Worm (Caenorhabditis elegans) whole organism, L4 larva: Measurements from ENCODE around the gene kin-2.

ENCODE experiments used
- D1046.2 ChIP-seq: fragments of 200-800 bp; sonication (Bioruptor generic); IDR thresholded peaks from 2 replicates; pipeline ENCODE4 v1.3.6; 2022; ENCODE audit warnings: missing genetic modification characterization, missing compliant biosample characterization
- F49E8.2 ChIP-seq: sonication (generic microtip); optimal IDR thresholded peaks from 2 replicates; lab custom pipeline; 2016; ENCODE audit warnings: missing compliant biosample characterization, mild to moderate bottlenecking, missing genetic modification characterization, borderline replicate concordance
- R02D3.7 ChIP-seq: fragments of 150-350 bp; sonication (generic microtip); optimal IDR thresholded peaks from 3 replicates; lab custom pipeline; 2014; ENCODE audit warnings: missing biosample characterization, missing genetic modification characterization
- T20F7.1 ChIP-seq: fragments of 200-800 bp; sonication (Bioruptor generic); optimal IDR thresholded peaks from 2 replicates; lab custom pipeline; 2018; ENCODE audit warnings: mild to moderate bottlenecking, missing genetic modification characterization, missing compliant biosample characterization
- T26A8.4 ChIP-seq: fragments of 200-800 bp; sonication (Bioruptor generic); IDR thresholded peaks from 2 replicates; pipeline ENCODE4 v1.3.6; 2022; ENCODE audit warnings: missing genetic modification characterization, missing compliant biosample characterization
- Y105C5A.15 ChIP-seq: fragments of 200-800 bp; sonication (Bioruptor generic); IDR thresholded peaks from 2 replicates; pipeline ENCODE4 v1.3.6; 2022; ENCODE audit warnings: missing genetic modification characterization, missing compliant biosample characterization
- Y48G9A.11 ChIP-seq: fragments of 200-800 bp; sonication (Bioruptor generic); IDR thresholded peaks from 2 replicates; pipeline ENCODE4 v1.3.6; 2022; ENCODE audit warnings: missing genetic modification reagents, missing genetic modification characterization, missing compliant biosample characterization
- Y5F2A.4 ChIP-seq: fragments of 200-800 bp; sonication (Bioruptor generic); optimal IDR thresholded peaks from 2 replicates; lab custom pipeline; 2018; ENCODE audit warnings: mild to moderate bottlenecking, missing genetic modification characterization, missing compliant biosample characterization
- ZK546.5 ChIP-seq, 2 experiments: sonication (generic microtip); optimal IDR thresholded peaks; 2 replicates each; lab custom pipeline; 2017; ENCODE audit warnings: missing biosample characterization in 2 of 2, missing genetic modification characterization in 2 of 2
- aha-1 ChIP-seq: fragments of 150-350 bp; peaks from one replicate; lab custom pipeline; 2014; ENCODE audit warnings: missing biosample characterization, missing genetic modification characterization
- attf-4 ChIP-seq: sonication (generic microtip); optimal IDR thresholded peaks from 3 replicates; lab custom pipeline; 2017; ENCODE audit warnings: missing biosample characterization, missing genetic modification characterization
- ceh-20 ChIP-seq: fragments of 200-800 bp; sonication (Bioruptor generic); IDR thresholded peaks from 2 replicates; pipeline ENCODE4 v1.3.6; 2022; ENCODE audit warnings: missing genetic modification reagents, missing genetic modification characterization, missing compliant biosample characterization
- ceh-28 ChIP-seq: fragments of 150-350 bp; optimal IDR thresholded peaks from 2 replicates; lab custom pipeline; 2014; ENCODE audit warnings: missing biosample characterization, missing genetic modification reagents, missing genetic modification characterization
- ceh-44 ChIP-seq: fragments of 200-800 bp; sonication (Bioruptor generic); IDR thresholded peaks from 2 replicates; pipeline ENCODE4 v1.3.6; 2022; ENCODE audit warnings: missing genetic modification reagents, missing genetic modification characterization, missing compliant biosample characterization
- ceh-62 ChIP-seq: sonication (generic microtip); optimal IDR thresholded peaks from 2 replicates; lab custom pipeline; 2017; ENCODE audit warnings: missing biosample characterization, missing genetic modification characterization
- ces-1 ChIP-seq: fragments of 150-350 bp; sonication (generic microtip); optimal IDR thresholded peaks from 4 replicates; lab custom pipeline; 2014; ENCODE audit warnings: missing biosample characterization, missing genetic modification reagents, missing genetic modification characterization
- daf-16 ChIP-seq, 3 experiments: sonication (generic microtip); optimal IDR thresholded peaks; 2 replicates each; lab custom pipeline; 2016 to 2017; ENCODE audit warnings: missing genetic modification characterization in 3 of 3, missing genetic modification reagents in 3 of 3, mild to moderate bottlenecking in 2 of 3, missing compliant biosample characterization in 2 of 3, missing biosample characterization in 1 of 3, moderate library complexity in 1 of 3
- daf-19 ChIP-seq: fragments of 200-800 bp; sonication (Bioruptor generic); conservative IDR thresholded peaks from 2 replicates; pipeline ENCODE4 v1.3.6; 2022; ENCODE audit warnings: missing genetic modification characterization, missing compliant biosample characterization
- daf-8 ChIP-seq: fragments of 200-800 bp; sonication (Bioruptor generic); IDR thresholded peaks from 2 replicates; pipeline ENCODE4 v1.3.6; 2022; ENCODE audit warnings: missing genetic modification characterization, missing compliant biosample characterization
- dmd-6 ChIP-seq: fragments of 200-800 bp; sonication (Bioruptor generic); IDR thresholded peaks from 2 replicates; pipeline ENCODE4 v1.3.6; 2022; ENCODE audit warnings: missing genetic modification reagents, missing genetic modification characterization, missing compliant biosample characterization
- dpl-1 ChIP-seq: fragments of 150-350 bp; optimal IDR thresholded peaks from 2 replicates; lab custom pipeline; 2014; ENCODE audit warnings: missing biosample characterization, missing genetic modification reagents, missing genetic modification characterization
- dve-1 ChIP-seq: sonication (generic microtip); optimal IDR thresholded peaks from 2 replicates; lab custom pipeline; 2017; ENCODE audit warnings: antibody characterized with exemption, mild to moderate bottlenecking, missing genetic modification characterization, missing compliant biosample characterization; ENCODE audit not compliant: insufficient read depth
- egl-43 ChIP-seq: fragments of 200-800 bp; sonication (Bioruptor generic); IDR thresholded peaks from 2 replicates; pipeline ENCODE4 v1.3.6; 2022; ENCODE audit warnings: missing genetic modification reagents, missing genetic modification characterization, missing compliant biosample characterization
- fos-1 ChIP-seq: fragments of 150-350 bp; optimal IDR thresholded peaks from 2 replicates; lab custom pipeline; 2014; ENCODE audit warnings: missing biosample characterization, missing genetic modification characterization
- hlh-11 ChIP-seq: fragments of 200-800 bp; sonication (Bioruptor generic); optimal IDR thresholded peaks from 2 replicates; lab custom pipeline; 2018; ENCODE audit warnings: mild to moderate bottlenecking, missing genetic modification characterization, missing compliant biosample characterization
- hlh-30 ChIP-seq: sonication (generic microtip); optimal IDR thresholded peaks from 2 replicates; lab custom pipeline; 2017; ENCODE audit warnings: antibody characterized with exemption, mild to moderate bottlenecking, missing genetic modification characterization, missing compliant biosample characterization; ENCODE audit not compliant: insufficient read depth
- hmg-1.1 ChIP-seq: fragments of 200-800 bp; sonication (Bioruptor generic); IDR thresholded peaks from 2 replicates; pipeline ENCODE4 v1.3.6; 2022; ENCODE audit warnings: missing genetic modification reagents, missing genetic modification characterization, missing compliant biosample characterization
- lin-15B ChIP-seq: fragments of 150-350 bp; sonication (generic microtip); optimal IDR thresholded peaks from 3 replicates; lab custom pipeline; 2014; ENCODE audit warnings: missing biosample characterization, missing genetic modification characterization
- mdt-29 ChIP-seq: fragments of 200-800 bp; sonication (Bioruptor generic); IDR thresholded peaks from 2 replicates; pipeline ENCODE4 v1.3.6; 2022; ENCODE audit warnings: missing genetic modification reagents, missing genetic modification characterization, missing compliant biosample characterization
- mep-1 ChIP-seq: fragments of 150-350 bp; sonication (generic microtip); optimal IDR thresholded peaks from 3 replicates; lab custom pipeline; 2014; ENCODE audit warnings: missing biosample characterization, missing genetic modification characterization
- mes-2 ChIP-seq: sonication (generic microtip); optimal IDR thresholded peaks from 2 replicates; lab custom pipeline; 2016; ENCODE audit warnings: missing genotype, mild to moderate bottlenecking, missing genetic modification characterization, missing compliant biosample characterization; ENCODE audit not compliant: poor library complexity, severe bottlenecking
- nhr-25 ChIP-seq: sonication (generic microtip); optimal IDR thresholded peaks from 2 replicates; lab custom pipeline; 2017; ENCODE audit warnings: missing genetic modification characterization, mild to moderate bottlenecking, missing compliant biosample characterization, antibody characterized with exemption, moderate library complexity, borderline replicate concordance; ENCODE audit not compliant: insufficient read depth
- nhr-28 ChIP-seq: fragments of 150-350 bp; optimal IDR thresholded peaks from 2 replicates; lab custom pipeline; 2014; ENCODE audit warnings: missing biosample characterization, missing genetic modification characterization
- nhr-41 ChIP-seq: fragments of 200-800 bp; sonication (Bioruptor generic); IDR thresholded peaks from 2 replicates; pipeline ENCODE4 v1.3.6; 2022; ENCODE audit warnings: missing genetic modification reagents, missing genetic modification characterization, missing compliant biosample characterization
- nhr-48 ChIP-seq: sonication (generic microtip); optimal IDR thresholded peaks from 2 replicates; lab custom pipeline; 2016; ENCODE audit warnings: mild to moderate bottlenecking, missing genetic modification characterization, missing compliant biosample characterization
- nhr-76 ChIP-seq: fragments of 150-350 bp; optimal IDR thresholded peaks from 2 replicates; lab custom pipeline; 2014; ENCODE audit warnings: missing biosample characterization, missing genetic modification characterization
- pqm-1 ChIP-seq: sonication (generic microtip); optimal IDR thresholded peaks from 2 replicates; lab custom pipeline; 2017; ENCODE audit warnings: missing biosample characterization, missing genetic modification characterization
- set-16 ChIP-seq: fragments of 200-800 bp; sonication (Bioruptor generic); IDR thresholded peaks from 2 replicates; pipeline ENCODE4 v1.3.6; 2022; ENCODE audit warnings: missing genetic modification reagents, missing genetic modification characterization, missing compliant biosample characterization
- skn-1 ChIP-seq: fragments of 150-350 bp; optimal IDR thresholded peaks from 2 replicates; lab custom pipeline; 2014; ENCODE audit warnings: missing biosample characterization, missing genetic modification characterization
- snpc-1.2 ChIP-seq: fragments of 200-800 bp; sonication (Bioruptor generic); IDR thresholded peaks from 2 replicates; pipeline ENCODE4 v1.3.6; 2022; ENCODE audit warnings: missing genetic modification reagents, missing genetic modification characterization, missing compliant biosample characterization
- snpc-4 ChIP-seq: fragments of 150-350 bp; optimal IDR thresholded peaks from 2 replicates; lab custom pipeline; 2014; ENCODE audit warnings: missing biosample characterization, missing genetic modification characterization
- spr-3 ChIP-seq: fragments of 200-800 bp; sonication (Bioruptor generic); optimal IDR thresholded peaks from 2 replicates; lab custom pipeline; 2018; ENCODE audit warnings: mild to moderate bottlenecking, missing genetic modification characterization, missing compliant biosample characterization
- tra-1 ChIP-seq: fragments of 200-800 bp; sonication (Bioruptor generic); IDR thresholded peaks from 2 replicates; pipeline ENCODE4 v1.3.6; 2022; ENCODE audit warnings: missing genetic modification reagents, missing genetic modification characterization, missing compliant biosample characterization
- unc-62 ChIP-seq, 3 experiments: fragments of 150-350 bp in 1 of 3; sonication (generic microtip); optimal IDR thresholded peaks in 2 of 3; peaks in 1 of 3; 1 replicate in 1 of 3; 2 replicates in 2 of 3; lab custom pipeline; 2014 to 2017; ENCODE audit warnings: missing biosample characterization in 3 of 3, missing genetic modification characterization in 3 of 3, missing genetic modification reagents in 3 of 3, missing genotype in 1 of 3
- ztf-11 ChIP-seq: fragments of 150-350 bp; optimal IDR thresholded peaks from 2 replicates; lab custom pipeline; 2014; ENCODE audit warnings: missing biosample characterization, missing genetic modification characterization
- ztf-7 ChIP-seq: fragments of 150-350 bp; optimal IDR thresholded peaks from 2 replicates; lab custom pipeline; 2014; ENCODE audit warnings: missing biosample characterization, missing genetic modification characterization

kin-2 gene

DNA sequence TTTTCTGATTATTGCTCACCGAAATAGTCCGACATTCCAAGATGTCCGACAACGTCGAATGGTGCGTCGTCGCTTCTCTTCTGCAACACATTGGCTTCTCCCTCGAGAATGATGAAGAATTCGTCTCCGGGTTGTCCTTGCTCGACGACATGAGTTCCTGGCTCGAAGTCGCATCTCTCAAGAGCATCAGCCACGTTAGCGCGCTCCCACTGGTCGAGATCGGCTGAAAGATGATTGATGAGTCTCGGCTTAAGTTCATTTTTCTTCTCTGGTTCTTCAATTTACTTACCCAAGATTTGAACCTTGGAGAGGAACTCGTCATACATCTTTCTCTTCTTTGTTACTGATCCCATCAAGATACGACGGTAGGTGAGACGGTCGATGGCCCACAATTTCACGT is 5.4 kb downstream of the kin-2 start:
- TF ChIP-seq aha-1 (tag; lab: Kevin White, UChicago): peak; percentile 55
- no peak for TF ChIP-seq ztf-7 (tag; lab: Kevin White, UChicago)
- TF ChIP-seq hmg-1.1: no peak
- TF ChIP-seq attf-4: no peak
- no peak for TF ChIP-seq nhr-41 (GFP tag; lab: Robert Waterston, UW)
- no peak for TF ChIP-seq dmd-6 (GFP tag; lab: Robert Waterston, UW)
- no peak for TF ChIP-seq snpc-1.2
- no peak for TF ChIP-seq Y105C5A.15
- TF ChIP-seq mep-1 (tag; lab: Kevin White, UChicago): no peak
- no peak for TF ChIP-seq ztf-11 (tag; lab: Kevin White, UChicago)
- no peak for TF ChIP-seq F49E8.2 (tag; lab: Kevin White, UChicago)
- no peak for TF ChIP-seq unc-62 (GFP tag; optimal IDR thresholded peaks at IDR 0.05 in 1 of 2; lab: Kevin White, UChicago)
- TF ChIP-seq unc-62 (tag; optimal IDR thresholded peaks at IDR 0.05; lab: Kevin White, UChicago): no peak
- TF ChIP-seq daf-8: no peak
- no peak for TF ChIP-seq egl-43
- TF ChIP-seq nhr-28 (tag; lab: Kevin White, UChicago): no peak
- TF ChIP-seq ceh-20 (GFP tag; lab: Robert Waterston, UW): peak; percentile 69; the same call in 1 of the 2 replicates
- no peak for TF ChIP-seq set-16 (GFP tag; lab: Robert Waterston, UW)

DNA sequence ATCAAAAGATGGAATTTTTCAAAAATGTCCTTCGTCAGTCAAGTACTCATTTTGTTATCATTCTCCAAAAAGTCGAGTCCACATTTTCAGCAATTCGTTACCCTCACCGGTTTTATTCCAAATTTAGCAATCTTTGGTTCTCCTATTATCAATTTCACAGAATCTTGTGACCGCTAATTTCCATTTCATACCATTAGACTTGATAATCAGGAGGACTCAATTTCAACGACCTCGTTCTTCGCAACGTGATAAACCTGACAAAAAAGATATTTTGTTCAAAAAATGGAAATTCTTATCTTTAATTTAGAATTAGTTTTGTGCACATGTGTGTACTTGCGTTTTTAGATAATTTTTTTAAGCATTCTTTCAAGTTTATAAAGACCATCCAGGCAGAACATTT is 15.1 kb downstream of the kin-2 start:
- TF ChIP-seq daf-16 (GFP tag; optimal IDR thresholded peaks at IDR 0.05; lab: Kevin White, UChicago): no peak
- peak; percentile 67 for TF ChIP-seq daf-16 (tag; optimal IDR thresholded peaks at IDR 0.05; lab: Kevin White, UChicago)
- peak; percentile 39 for TF ChIP-seq nhr-28 (tag; lab: Kevin White, UChicago)
- peak; percentile 70 for TF ChIP-seq dve-1 (tag; lab: Kevin White, UChicago)
- TF ChIP-seq dmd-6 (GFP tag; lab: Robert Waterston, UW): peak; percentile 74
- peak; percentile 45; the same call in 1 of the 2 replicates for TF ChIP-seq tra-1
- TF ChIP-seq hlh-11 (tag; lab: Kevin White, UChicago): peak; percentile 56
- TF ChIP-seq T20F7.1: no peak
- TF ChIP-seq lin-15B (tag; lab: Kevin White, UChicago): no peak
- peak; percentile 55 for TF ChIP-seq hlh-30 (tag; lab: Kevin White, UChicago)

- TF ChIP-seq nhr-28 (tag; lab: Kevin White, UChicago): peak; percentile 45
- TF ChIP-seq ceh-62 (tag; lab: Kevin White, UChicago): no peak
- TF ChIP-seq daf-19 (GFP tag; lab: Robert Waterston, UW): no peak
- TF ChIP-seq ceh-44 (GFP tag; lab: Robert Waterston, UW): no peak
- no peak for TF ChIP-seq Y48G9A.11
- TF ChIP-seq dpl-1 (GFP tag; lab: Kevin White, UChicago): no peak
- peak; percentile 9 for TF ChIP-seq pqm-1
- TF ChIP-seq D1046.2 (GFP tag; lab: Robert Waterston, UW): no peak
- TF ChIP-seq snpc-4: no peak
- no peak for TF ChIP-seq nhr-48
- TF ChIP-seq mep-1 (tag; lab: Kevin White, UChicago): no peak
- TF ChIP-seq T26A8.4 (GFP tag; lab: Robert Waterston, UW): no peak
- no peak for TF ChIP-seq nhr-76
- TF ChIP-seq T20F7.1: no peak
- TF ChIP-seq dmd-6 (GFP tag; lab: Robert Waterston, UW): no peak
- no peak for TF ChIP-seq ces-1 (GFP tag; lab: Kevin White, UChicago)
- TF ChIP-seq skn-1 (tag; lab: Kevin White, UChicago): no peak
- TF ChIP-seq spr-3 (GFP tag; lab: Kevin White, UChicago): no peak
- peak in 1 of 2 experiments; percentile 64 for TF ChIP-seq unc-62 (GFP tag; optimal IDR thresholded peaks at IDR 0.05 in 1 of 2; lab: Kevin White, UChicago)
- TF ChIP-seq unc-62 (tag; optimal IDR thresholded peaks at IDR 0.05; lab: Kevin White, UChicago): no peak
- TF ChIP-seq ZK546.5 (tag; optimal IDR thresholded peaks at IDR 0.05; lab: Kevin White, UChicago): no peak
- no peak for TF ChIP-seq lin-15B (tag; lab: Kevin White, UChicago)
- no peak for TF ChIP-seq fos-1 (tag; lab: Kevin White, UChicago)
- TF ChIP-seq Y5F2A.4 (GFP tag; lab: Kevin White, UChicago): no peak
- no peak for TF ChIP-seq R02D3.7 (tag; lab: Kevin White, UChicago)
- no peak for TF ChIP-seq snpc-1.2
- TF ChIP-seq hlh-30 (tag; lab: Kevin White, UChicago): no peak
- peak in 1 of 2 experiments; percentile 65 for TF ChIP-seq daf-16 (GFP tag; optimal IDR thresholded peaks at IDR 0.05; lab: Kevin White, UChicago)
- peak; percentile 10 for TF ChIP-seq daf-16 (tag; optimal IDR thresholded peaks at IDR 0.05; lab: Kevin White, UChicago)
- TF ChIP-seq ceh-28 (tag; lab: Kevin White, UChicago): no peak
- TF ChIP-seq mdt-29: no peak
- TF ChIP-seq mes-2 (tag; lab: Kevin White, UChicago): no peak
- no peak for TF ChIP-seq nhr-25 (tag; lab: Kevin White, UChicago)
Measured at ce11 chrX:5960872-5961271, 16.8 kb downstream of the kin-2 start.
